Worm (Caenorhabditis elegans): ENCODE data around the gene clc-4.

Gene clc-4

ce11 chrX:10772165-10772584 is 11.5 kb downstream of the clc-4 start (continued):
- TF ChIP-seq pha-4 (GFP tag; IDR thresholded peaks at IDR 0.05) (0 out of 2 replicates have a peak, but pooled peaks have one; percentile 46), pha-4 (tag; optimal IDR thresholded peaks at IDR 0.05) (peak; percentile 45), D1046.2 (GFP tag; IDR thresholded peaks at IDR 0.05) (no peak), nhr-76 (tag; optimal IDR thresholded peaks at IDR 0.05) (peak; percentile 24), pqm-1 (tag; optimal IDR thresholded peaks at IDR 0.05) (peak; percentile 94), R02D3.7 (tag; optimal IDR thresholded peaks at IDR 0.05) (no peak), nhr-77 (tag; optimal IDR thresholded peaks at IDR 0.05) (peak; percentile 90), ceh-44 (GFP tag; IDR thresholded peaks at IDR 0.05) (no peak), madf-5 (GFP tag; IDR thresholded peaks at IDR 0.05) (no peak), F37D6.2 (tag; optimal IDR thresholded peaks at IDR 0.05) (no peak), aly-2 (tag; optimal IDR thresholded peaks at IDR 0.05) (no peak), nhr-48 (tag; optimal IDR thresholded peaks at IDR 0.05) (peak; percentile 74), unc-62 (GFP tag; optimal IDR thresholded peaks at IDR 0.05 in 1 of 2) (peak in 1 of 2 experiments; percentile 99), unc-62 (tag; optimal IDR thresholded peaks at IDR 0.05) (no peak), nhr-11 (tag; optimal IDR thresholded peaks at IDR 0.05) (peak; percentile 74), lin-1 (GFP tag; IDR thresholded peaks at IDR 0.05) (peak; percentile 60; the same call in 1 of the 2 replicates), F44E2.7 (GFP tag; IDR thresholded peaks at IDR 0.05) (no peak), tag-97 (GFP tag; IDR thresholded peaks at IDR 0.05) (no peak), T26A8.4 (GFP tag; IDR thresholded peaks at IDR 0.05) (peak; percentile 47), mdl-1 (tag; optimal IDR thresholded peaks at IDR 0.05) (peak in 1 of 2 experiments; percentile 69), nhr-25 (tag; optimal IDR thresholded peaks at IDR 0.05; ENCODE audit: borderline replicate concordance, insufficient read depth) (peak; percentile 57), F10B5.3 (tag; optimal IDR thresholded peaks at IDR 0.05) (no peak), hlh-11 (tag; optimal IDR thresholded peaks at IDR 0.05) (peak; percentile 97), ceh-32 (tag; optimal IDR thresholded peaks at IDR 0.05; ENCODE audit: poor library complexity) (no peak), sdz-12 (GFP tag; optimal IDR thresholded peaks at IDR 0.05) (no peak), mep-1 (tag; optimal IDR thresholded peaks at IDR 0.05) (peak; percentile 68), zfp-2 (tag; optimal IDR thresholded peaks at IDR 0.05) (no peak), tra-1 (GFP tag; IDR thresholded peaks at IDR 0.05) (peak; percentile 78; the same call in 1 of the 2 replicates), attf-4 (tag; optimal IDR thresholded peaks at IDR 0.05) (no peak), mxl-2 (GFP tag; conservative IDR thresholded peaks at IDR 0.05) (no peak), jun-1 (tag; optimal IDR thresholded peaks at IDR 0.05) (no peak), snpc-1.2 (GFP tag; IDR thresholded peaks at IDR 0.05) (no peak), unc-39 (tag; optimal IDR thresholded peaks at IDR 0.05) (no peak), vab-7 (GFP tag; IDR thresholded peaks at IDR 0.05) (no peak), T20F7.1 (GFP tag; optimal IDR thresholded peaks at IDR 0.05) (peak; percentile 31), mes-2 (tag; optimal IDR thresholded peaks at IDR 0.05; ENCODE audit: poor library complexity, severe bottlenecking) (peak; percentile 59), nhr-42 (GFP tag; IDR thresholded peaks at IDR 0.05) (no peak), ztf-11 (tag; optimal IDR thresholded peaks at IDR 0.05) (no peak), lin-13 (GFP tag; optimal IDR thresholded peaks at IDR 0.05) (peak; percentile 36), ceh-62 (tag; optimal IDR thresholded peaks at IDR 0.05) (no peak), lin-39 (tag; optimal IDR thresholded peaks at IDR 0.05) (no peak), ceh-82 (tag; optimal IDR thresholded peaks at IDR 0.05) (no peak), fos-1 (tag; optimal IDR thresholded peaks at IDR 0.05) (peak; percentile 24), gei-8 (GFP tag; optimal IDR thresholded peaks at IDR 0.05) (peak; percentile 48), ceh-20 (GFP tag; IDR thresholded peaks at IDR 0.05) (0 out of 2 replicates have a peak, but pooled peaks have one; percentile 38), set-16 (GFP tag; IDR thresholded peaks at IDR 0.05) (no peak), spr-1 (tag; optimal IDR thresholded peaks at IDR 0.05) (no peak), unc-130 (GFP tag; optimal IDR thresholded peaks at IDR 0.05) (no peak), arid-1 (GFP tag; conservative IDR thresholded peaks at IDR 0.05) (no peak), ztf-7 (tag; optimal IDR thresholded peaks at IDR 0.05) (no peak), dmd-9 (GFP tag; IDR thresholded peaks at IDR 0.05) (no peak), mxl-3 (GFP tag; optimal IDR thresholded peaks at IDR 0.05) (peak; percentile 71), aha-1 (tag) (no peak)

Data from whole organism, L4 larva.